Fruit fly (Drosophila melanogaster) whole organism, prepupa: ENCODE measurements around the gene Acsf2.
A peak's percentile ranks its signal among the peaks of the same experiment; 100 is the strongest.

Source experiments
- Blimp-1 ChIP-seq: fragments of 200-800 bp; sonication (Bioruptor generic); optimal IDR thresholded peaks from 3 replicates; lab custom pipeline; 2017; ENCODE audit warnings: missing biosample characterization, missing genetic modification characterization, mild to moderate bottlenecking, moderate library complexity, missing genetic modification reagents
- CG10631 ChIP-seq: fragments of 200-800 bp; sonication (Bioruptor generic); optimal IDR thresholded peaks from 2 replicates; lab custom pipeline; 2016; ENCODE audit warnings: missing biosample characterization, missing genetic modification characterization
- CG10669 ChIP-seq: fragments of 200-800 bp; sonication (Bioruptor generic); optimal IDR thresholded peaks from 3 replicates; lab custom pipeline; 2018; ENCODE audit warnings: missing biosample characterization, mild to moderate bottlenecking, missing genetic modification characterization, moderate library complexity
- CG11294 ChIP-seq: fragments of 200-800 bp; sonication (Bioruptor generic); IDR thresholded peaks from 2 replicates; pipeline ENCODE4 v1.3.6; 2022; ENCODE audit warnings: missing biosample characterization, missing genetic modification characterization
- CG11902 ChIP-seq: fragments of 200-800 bp; sonication (Bioruptor generic); optimal IDR thresholded peaks from 3 replicates; lab custom pipeline; 2016; ENCODE audit warnings: missing biosample characterization, missing genetic modification characterization
- CG16779 ChIP-seq: fragments of 200-800 bp; sonication (Bioruptor generic); optimal IDR thresholded peaks from 3 replicates; lab custom pipeline; 2017; ENCODE audit warnings: missing biosample characterization, mild to moderate bottlenecking, missing genetic modification characterization
- CG3032 ChIP-seq: fragments of 200-800 bp; optimal IDR thresholded peaks from 2 replicates; lab custom pipeline; 2019; ENCODE audit warnings: missing biosample characterization, mild to moderate bottlenecking, missing genetic modification characterization, moderate library complexity
- CG31627 ChIP-seq: fragments of 200-800 bp; sonication (Bioruptor generic); optimal IDR thresholded peaks from 3 replicates; lab custom pipeline; 2016; ENCODE audit warnings: missing biosample characterization, missing genetic modification characterization
- CG32006 ChIP-seq: fragments of 200-800 bp; sonication (Bioruptor generic); optimal IDR thresholded peaks from 3 replicates; lab custom pipeline; 2017; ENCODE audit warnings: missing biosample characterization, mild to moderate bottlenecking, missing genetic modification characterization
- CG34406 ChIP-seq: fragments of 200-800 bp; sonication (Bioruptor generic); optimal IDR thresholded peaks from 3 replicates; lab custom pipeline; 2016; ENCODE audit warnings: missing biosample characterization, missing genetic modification characterization
- CG3919 ChIP-seq: fragments of 200-800 bp; sonication (Bioruptor generic); optimal IDR thresholded peaks from 3 replicates; lab custom pipeline; 2016; ENCODE audit warnings: missing biosample characterization, missing genetic modification characterization
- CG6163 ChIP-seq: fragments of 200-800 bp; sonication (Bioruptor generic); IDR thresholded peaks from 3 replicates; pipeline ENCODE4 v1.3.6; 2022; ENCODE audit warnings: missing biosample characterization, missing genetic modification characterization
- CG6276 ChIP-seq: fragments of 200-800 bp; sonication (Bioruptor generic); optimal IDR thresholded peaks from 2 replicates; lab custom pipeline; 2017; ENCODE audit warnings: missing biosample characterization, mild to moderate bottlenecking, missing genetic modification characterization
- CG6792 ChIP-seq: fragments of 200-800 bp; sonication (Bioruptor generic); optimal IDR thresholded peaks from 3 replicates; lab custom pipeline; 2016; ENCODE audit warnings: missing biosample characterization, missing genetic modification characterization
- CG6854 ChIP-seq: fragments of 200-800 bp; sonication (Bioruptor generic); optimal IDR thresholded peaks from 2 replicates; lab custom pipeline; 2017; ENCODE audit warnings: missing biosample characterization, mild to moderate bottlenecking, missing genetic modification characterization
- CG7368 ChIP-seq: fragments of 200-800 bp; sonication (Bioruptor generic); optimal IDR thresholded peaks from 3 replicates; lab custom pipeline; 2016; ENCODE audit warnings: missing biosample characterization, missing genetic modification characterization
- CG8319 ChIP-seq: fragments of 200-800 bp; sonication (Bioruptor generic); optimal IDR thresholded peaks from 3 replicates; lab custom pipeline; 2016; ENCODE audit warnings: missing biosample characterization, missing genetic modification characterization
- Eip78C ChIP-seq: fragments of 200-800 bp; sonication (Bioruptor generic); peaks from one replicate; lab custom pipeline; 2016; ENCODE audit warnings: missing biosample characterization, missing genetic modification characterization
- Eip93F ChIP-seq: fragments of 200-800 bp; sonication (Bioruptor generic); optimal IDR thresholded peaks from 2 replicates; lab custom pipeline; 2016; ENCODE audit warnings: missing biosample characterization, mild to moderate bottlenecking, missing genetic modification characterization
- Ets21C ChIP-seq: fragments of 200-800 bp; sonication (Bioruptor generic); optimal IDR thresholded peaks from 3 replicates; lab custom pipeline; 2016; ENCODE audit warnings: missing biosample characterization, missing genetic modification characterization
- Ets96B ChIP-seq: fragments of 200-800 bp; optimal IDR thresholded peaks from 2 replicates; lab custom pipeline; 2019; ENCODE audit warnings: missing biosample characterization, mild to moderate bottlenecking, missing genetic modification characterization, moderate library complexity
- Hr39 ChIP-seq: fragments of 200-800 bp; sonication (Bioruptor generic); optimal IDR thresholded peaks from 2 replicates; lab custom pipeline; 2016; ENCODE audit warnings: missing biosample characterization, missing genetic modification characterization
- Lpt ChIP-seq: fragments of 200-800 bp; sonication (Bioruptor generic); optimal IDR thresholded peaks from 3 replicates; lab custom pipeline; 2016; ENCODE audit warnings: missing biosample characterization, missing genetic modification characterization
- Met ChIP-seq: fragments of 200-800 bp; sonication (Bioruptor generic); optimal IDR thresholded peaks from 3 replicates; lab custom pipeline; 2016; ENCODE audit warnings: missing biosample characterization, missing genetic modification characterization
- Smox ChIP-seq: fragments of 200-800 bp; sonication (Bioruptor generic); optimal IDR thresholded peaks from 3 replicates; lab custom pipeline; 2016; ENCODE audit warnings: missing biosample characterization, missing genetic modification characterization
- Sox102F ChIP-seq: fragments of 200-800 bp; sonication (Bioruptor generic); optimal IDR thresholded peaks from 2 replicates; lab custom pipeline; 2016; ENCODE audit warnings: missing biosample characterization, mild to moderate bottlenecking, missing genetic modification characterization
- Sox14 ChIP-seq: fragments of 200-800 bp; sonication (Bioruptor generic); optimal IDR thresholded peaks from 3 replicates; lab custom pipeline; 2016; ENCODE audit warnings: missing biosample characterization, missing genetic modification characterization
- Sox15 ChIP-seq: fragments of 200-800 bp; sonication (Bioruptor generic); optimal IDR thresholded peaks from 3 replicates; lab custom pipeline; 2016; ENCODE audit warnings: missing biosample characterization, missing genetic modification characterization
- achi ChIP-seq: fragments of 200-800 bp; sonication (Bioruptor generic); optimal IDR thresholded peaks from 3 replicates; lab custom pipeline; 2016; ENCODE audit warnings: missing biosample characterization, missing genetic modification characterization
- acj6 ChIP-seq: fragments of 200-800 bp; sonication (Bioruptor generic); optimal IDR thresholded peaks from 3 replicates; lab custom pipeline; 2016; ENCODE audit warnings: missing biosample characterization, missing genetic modification characterization
- cyc ChIP-seq: fragments of 200-800 bp; sonication (Bioruptor generic); optimal IDR thresholded peaks from 3 replicates; lab custom pipeline; 2016; ENCODE audit warnings: missing biosample characterization, missing genetic modification characterization
- dac ChIP-seq: fragments of 200-800 bp; sonication (Bioruptor generic); optimal IDR thresholded peaks from 2 replicates; lab custom pipeline; 2017; ENCODE audit warnings: missing biosample characterization, mild to moderate bottlenecking, missing genetic modification characterization
- dsx ChIP-seq: fragments of 200-800 bp; optimal IDR thresholded peaks from 3 replicates; lab custom pipeline; 2019; ENCODE audit warnings: missing biosample characterization, mild to moderate bottlenecking, missing genetic modification characterization, moderate library complexity; ENCODE audit not compliant: poor library complexity, severe bottlenecking
- eg ChIP-seq: fragments of 200-800 bp; sonication (Bioruptor generic); IDR thresholded peaks from 3 replicates; pipeline ENCODE4 v1.3.6; 2022; ENCODE audit warnings: missing biosample characterization, missing genetic modification characterization
- fd59A ChIP-seq: fragments of 200-800 bp; sonication (Bioruptor generic); optimal IDR thresholded peaks from 2 replicates; lab custom pipeline; 2017; ENCODE audit warnings: missing biosample characterization, mild to moderate bottlenecking, missing genetic modification characterization, missing genetic modification reagents
- fd85E ChIP-seq: fragments of 200-800 bp; sonication (Bioruptor generic); optimal IDR thresholded peaks from 3 replicates; lab custom pipeline; 2016; ENCODE audit warnings: missing biosample characterization, missing genetic modification characterization
- fkh ChIP-seq: fragments of 200-800 bp; sonication (Bioruptor generic); optimal IDR thresholded peaks from 3 replicates; lab custom pipeline; 2017; ENCODE audit warnings: missing biosample characterization, mild to moderate bottlenecking, missing genetic modification characterization, moderate library complexity
- lz ChIP-seq: fragments of 200-800 bp; sonication (Bioruptor generic); optimal IDR thresholded peaks from 3 replicates; lab custom pipeline; 2016; ENCODE audit warnings: missing biosample characterization, missing genetic modification characterization
- net ChIP-seq: fragments of 200-800 bp; sonication (Bioruptor generic); optimal IDR thresholded peaks from 3 replicates; lab custom pipeline; 2016; ENCODE audit warnings: missing biosample characterization, missing genetic modification characterization
- pdm3 ChIP-seq: fragments of 200-800 bp; sonication (Bioruptor generic); optimal IDR thresholded peaks from 3 replicates; lab custom pipeline; 2016; ENCODE audit warnings: missing biosample characterization, missing genetic modification characterization
- salr ChIP-seq, 2 experiments: fragments of 200-800 bp; sonication (Bioruptor generic); optimal IDR thresholded peaks; 3 replicates each; lab custom pipeline; 2016 to 2018; ENCODE audit warnings: missing biosample characterization in 2 of 2, missing genetic modification characterization in 2 of 2, mild to moderate bottlenecking in 1 of 2
- spab ChIP-seq: fragments of 200-800 bp; sonication (Bioruptor generic); optimal IDR thresholded peaks from 2 replicates; lab custom pipeline; 2017; ENCODE audit warnings: missing biosample characterization, mild to moderate bottlenecking, missing genetic modification characterization, missing genetic modification reagents
- ss ChIP-seq, 2 experiments: fragments of 200-800 bp; sonication (Bioruptor generic); optimal IDR thresholded peaks; 2 replicates in 1 of 2; 3 replicates in 1 of 2; lab custom pipeline; 2017 to 2018; ENCODE audit warnings: mild to moderate bottlenecking in 2 of 2, missing biosample characterization in 2 of 2, missing genetic modification characterization in 2 of 2, moderate library complexity in 1 of 2
- vri ChIP-seq: fragments of 200-800 bp; sonication (Bioruptor generic); optimal IDR thresholded peaks from 3 replicates; lab custom pipeline; 2016; ENCODE audit warnings: missing biosample characterization, mild to moderate bottlenecking, missing genetic modification characterization

Acsf2 gene

dm6 chr2L:5326414-5327265 is 15.4 kb downstream of the Acsf2 start, which contains the start of the genes Ncoa6 and cype (continued):
- TF ChIP-seq CG16779 (tag; lab: Kevin White, UChicago) (no peak), lz (GFP tag; lab: Kevin White, UChicago) (no peak), Sox15 (GFP tag; lab: Kevin White, UChicago) (peak; percentile 21), CG34406 (GFP tag; lab: Kevin White, UChicago) (peak; percentile 54), Ets96B (tag; lab: Kevin White, UChicago) (peak; percentile 26), Sox14 (GFP tag; lab: Kevin White, UChicago) (peak; percentile 15), spab (no peak), acj6 (GFP tag; lab: Kevin White, UChicago) (peak; percentile 24), CG10669 (GFP tag; lab: Kevin White, UChicago) (no peak), Met (GFP tag; lab: Kevin White, UChicago) (peak; percentile 2), Blimp-1 (GFP tag; lab: Kevin White, UChicago) (no peak), Ets21C (no peak), CG6163 (GFP tag; lab: Robert Waterston, UW) (peak; percentile 55), Lpt (no peak), CG6792 (GFP tag; lab: Kevin White, UChicago) (no peak), eg (GFP tag; lab: Robert Waterston, UW) (peak; percentile 42; the same call in 2 of the 3 replicates), ss (GFP tag; optimal IDR thresholded peaks at IDR 0.05; lab: Kevin White, UChicago) (no peak), dsx (GFP tag; lab: Kevin White, UChicago) (no peak), fd85E (GFP tag; lab: Kevin White, UChicago) (no peak), Eip93F (GFP tag; lab: Kevin White, UChicago) (peak; percentile 17), CG7368 (GFP tag; lab: Kevin White, UChicago) (no peak), fd59A (GFP tag; lab: Kevin White, UChicago) (no peak), Eip78C (peak; percentile 60), cyc (GFP tag; lab: Kevin White, UChicago) (no peak), achi (GFP tag; lab: Kevin White, UChicago) (peak; percentile 53), CG3032 (tag; lab: Kevin White, UChicago) (peak; percentile 58)

- TF ChIP-seq CG11902 (GFP tag; lab: Kevin White, UChicago), result peak; percentile 80
- peak; percentile 78 for TF ChIP-seq Sox15 (GFP tag; lab: Kevin White, UChicago)
- TF ChIP-seq CG10669 (GFP tag; lab: Kevin White, UChicago), result no peak
- peak; percentile 85 for TF ChIP-seq cyc (GFP tag; lab: Kevin White, UChicago)
- peak; percentile 77 for TF ChIP-seq Smox
- TF ChIP-seq CG7368 (GFP tag; lab: Kevin White, UChicago), result peak; percentile 81
- TF ChIP-seq salr (GFP tag; optimal IDR thresholded peaks at IDR 0.05; lab: Kevin White, UChicago), result peak; percentile 54
- TF ChIP-seq Hr39 (GFP tag; lab: Kevin White, UChicago), result peak; percentile 83
- peak; percentile 42 for TF ChIP-seq dsx (GFP tag; lab: Kevin White, UChicago)
- peak; percentile 66 for TF ChIP-seq CG3032 (tag; lab: Kevin White, UChicago)
- peak; percentile 74 for TF ChIP-seq CG11294 (GFP tag; lab: Robert Waterston, UW)
- TF ChIP-seq CG6854 (GFP tag; lab: Kevin White, UChicago), result peak; percentile 75
- peak; percentile 83 for TF ChIP-seq CG6792 (GFP tag; lab: Kevin White, UChicago)
- no peak for TF ChIP-seq spab
- TF ChIP-seq CG6276, result no peak
- TF ChIP-seq CG16779 (tag; lab: Kevin White, UChicago), result peak; percentile 86
- no peak for TF ChIP-seq dac (GFP tag; lab: Kevin White, UChicago)
- TF ChIP-seq Sox102F (GFP tag; lab: Kevin White, UChicago), result peak; percentile 76
- peak; percentile 97 for TF ChIP-seq eg (GFP tag; lab: Robert Waterston, UW)
- TF ChIP-seq vri, result peak; percentile 86
- peak; percentile 82 for TF ChIP-seq CG31627 (GFP tag; lab: Kevin White, UChicago)
- no peak for TF ChIP-seq CG10631
- no peak for TF ChIP-seq fkh (GFP tag; lab: Kevin White, UChicago)
- peak; percentile 71 for TF ChIP-seq pdm3 (GFP tag; lab: Kevin White, UChicago)
- TF ChIP-seq CG8319 (GFP tag; lab: Kevin White, UChicago), result peak; percentile 79
- TF ChIP-seq CG3919 (GFP tag; lab: Kevin White, UChicago), result peak; percentile 82
- TF ChIP-seq acj6 (GFP tag; lab: Kevin White, UChicago), result peak; percentile 79
- TF ChIP-seq ss (GFP tag; optimal IDR thresholded peaks at IDR 0.05; lab: Kevin White, UChicago), result peak; percentile 67 to 84
- TF ChIP-seq net (GFP tag; lab: Kevin White, UChicago), result peak; percentile 81
- peak; percentile 78 for TF ChIP-seq CG32006 (GFP tag; lab: Kevin White, UChicago)
These were observed 16.8 kb downstream of the Acsf2 start for dm6 chr2L:5324958-5325850.
